Worm (Caenorhabditis elegans) whole organism, dauer: ENCODE results near the gene R07E5.17.

Experiments used
- unc-62 ChIP-seq: sonication (generic microtip); optimal IDR thresholded peaks from 2 replicates; lab custom pipeline; 2017; ENCODE audit warnings: missing biosample characterization, missing genetic modification reagents, missing genetic modification characterization

R07E5.17 gene

DNA sequence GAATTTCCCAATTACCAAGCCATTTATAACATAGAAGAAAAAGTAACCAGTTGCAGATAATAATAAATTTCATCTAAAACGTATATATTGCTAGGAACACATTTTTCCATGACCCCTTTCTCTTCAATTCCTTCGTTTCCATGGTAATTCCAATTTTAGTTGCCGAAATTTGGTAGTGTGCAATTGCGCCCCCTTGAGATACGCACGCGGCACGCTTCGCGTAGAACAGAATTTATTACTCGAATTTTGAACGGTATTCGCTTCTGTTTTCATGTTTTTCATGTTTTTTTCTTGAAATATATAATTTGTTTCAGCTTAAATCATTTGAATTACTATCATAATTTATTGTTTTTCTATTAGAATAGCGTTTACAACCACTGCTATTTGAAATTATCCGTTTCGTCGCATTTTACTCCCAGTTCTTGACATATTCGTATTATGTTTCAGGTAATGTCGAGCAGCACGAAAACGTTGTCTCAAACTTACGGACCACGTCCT lies at the start of gene R07E5.17, which contains the start of gene snfc-5:
Gene R07E5.17 (minus strand): TSS at position 98 of the 498 bp plus-strand sequence.
Gene snfc-5 (plus strand): TSS at position 448 of the 498 bp plus-strand sequence.
- TF ChIP-seq unc-62 (GFP tag; lab: Kevin White, UChicago), result no peak

DNA sequence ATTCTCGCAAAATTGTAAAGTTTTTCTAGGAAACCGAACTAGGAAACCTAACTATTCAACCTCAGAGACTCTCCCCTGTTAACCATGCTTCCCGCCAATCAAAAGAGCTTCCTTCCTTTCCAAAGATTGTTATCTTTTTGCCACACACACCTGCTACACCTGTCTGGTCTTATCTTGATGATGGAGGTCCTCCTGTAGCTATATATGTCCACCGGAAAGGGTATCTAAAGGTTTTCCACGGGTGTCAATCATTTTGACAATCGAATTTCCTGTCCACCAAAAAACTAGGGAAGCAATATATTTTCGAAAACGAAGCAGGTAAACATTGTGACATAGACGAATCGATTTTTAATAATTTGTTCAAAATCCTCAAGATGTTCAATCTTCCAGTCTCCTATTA lies 49.5 kb upstream of the R07E5.17 start:
- TF ChIP-seq unc-62 (GFP tag; lab: Kevin White, UChicago), result no peak

DNA sequence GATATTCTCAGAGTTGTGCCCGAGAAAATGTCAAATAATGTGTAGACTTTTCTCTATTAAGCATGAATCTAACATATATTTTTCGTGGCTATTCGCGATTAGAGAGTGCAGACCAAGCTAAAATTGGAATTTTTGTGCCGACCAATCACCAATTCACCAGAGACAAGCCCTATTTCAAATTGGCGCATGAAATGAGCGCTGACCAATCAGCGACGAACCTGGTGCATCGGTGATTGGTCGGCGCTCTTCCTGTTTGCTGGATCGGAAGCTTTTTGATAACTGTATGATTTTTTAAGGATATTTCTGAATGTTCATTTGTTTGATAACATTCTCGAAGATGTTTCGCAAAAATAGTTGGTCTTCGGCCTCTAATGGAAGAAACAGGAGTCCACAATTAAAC lies 49.1 kb upstream of the R07E5.17 start:
- no peak for TF ChIP-seq unc-62 (GFP tag; lab: Kevin White, UChicago)

DNA sequence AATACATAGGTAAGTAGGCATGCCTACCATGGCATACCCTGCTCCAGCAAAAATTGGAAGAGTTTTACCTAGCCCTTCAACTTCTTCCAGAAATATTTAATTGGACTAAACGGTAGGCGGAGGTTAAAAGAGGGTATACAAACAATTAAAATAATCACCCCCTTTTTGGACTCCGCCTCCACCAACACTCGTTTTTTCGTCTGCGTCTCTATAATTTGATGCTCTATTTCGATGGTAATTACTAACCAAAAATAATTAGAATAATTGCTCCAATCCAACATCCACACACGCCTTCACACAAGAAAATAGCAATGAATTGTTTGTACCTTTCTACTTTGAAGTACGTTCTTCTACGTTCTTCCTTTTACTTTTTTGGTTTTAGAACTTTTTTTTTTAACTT lies 48.5 kb upstream of the R07E5.17 start:
- TF ChIP-seq unc-62 (GFP tag; lab: Kevin White, UChicago), result no peak

DNA sequence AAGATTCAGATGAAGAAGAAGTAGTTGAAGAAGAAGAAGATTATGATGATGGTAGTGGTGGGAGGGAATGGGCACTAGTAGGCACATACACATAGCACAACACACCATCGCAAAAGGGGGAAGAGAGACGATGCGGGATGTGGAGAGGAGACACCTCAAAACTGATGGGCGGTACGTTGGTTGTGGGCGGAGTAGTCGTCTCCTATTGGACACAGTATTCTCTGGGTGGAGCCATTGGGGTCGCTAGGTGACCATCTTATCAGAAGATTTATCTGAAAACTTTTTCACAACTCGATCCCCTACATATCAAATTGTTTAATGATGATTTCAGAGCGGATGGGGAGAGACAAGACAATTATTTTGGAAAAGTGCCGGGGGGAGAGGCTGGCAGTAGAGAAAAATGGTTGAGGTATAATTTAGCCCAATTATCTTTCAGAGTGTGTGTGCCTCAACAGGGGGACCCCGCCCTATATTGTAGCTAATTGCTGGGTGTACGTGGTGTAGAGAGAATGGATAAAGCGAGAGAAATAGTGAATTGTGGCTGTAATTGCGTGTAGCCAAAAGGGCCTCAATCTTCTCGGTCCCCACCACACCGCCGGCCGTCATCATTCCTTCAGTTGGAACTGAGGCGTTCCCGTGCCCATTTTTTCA lies 46.7 kb upstream of the R07E5.17 start:
- no peak for TF ChIP-seq unc-62 (GFP tag; lab: Kevin White, UChicago)

DNA sequence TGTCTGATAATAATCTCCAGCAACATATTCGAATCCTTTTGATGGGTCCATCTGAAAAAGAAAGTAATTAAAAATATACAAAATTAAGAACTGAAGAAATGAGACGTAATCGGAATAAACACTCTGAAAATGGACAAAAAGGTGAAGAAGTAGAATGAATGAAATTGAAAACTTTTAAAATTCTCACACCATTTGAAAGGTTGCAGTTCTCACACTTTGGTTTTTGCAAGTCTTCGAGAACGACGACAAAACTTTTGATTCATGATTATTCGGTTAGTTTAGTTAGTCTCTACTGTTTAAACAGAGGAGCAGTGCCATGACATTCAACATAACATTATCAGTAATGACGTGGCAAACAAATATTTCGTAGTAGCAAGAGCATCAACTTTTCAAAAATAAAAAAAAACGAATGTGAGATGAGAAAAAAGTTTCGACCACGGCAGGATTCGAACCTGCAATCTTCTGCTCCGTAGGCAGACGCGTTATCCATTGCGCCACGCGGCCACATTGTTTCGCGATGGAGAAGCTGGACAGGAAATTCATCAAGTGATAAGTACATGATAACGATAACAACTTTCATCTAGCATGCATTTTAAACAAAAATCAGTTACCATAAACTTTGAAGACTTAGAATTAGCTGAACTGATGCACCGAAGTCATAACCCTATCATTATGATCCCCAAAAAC lies 45.8 kb upstream of the R07E5.17 start, which contains the start of gene ceh-43:
Gene ceh-43 (minus strand): TSS at position 51 of the 687 bp plus-strand sequence.
- no peak for TF ChIP-seq unc-62 (GFP tag; lab: Kevin White, UChicago)

DNA sequence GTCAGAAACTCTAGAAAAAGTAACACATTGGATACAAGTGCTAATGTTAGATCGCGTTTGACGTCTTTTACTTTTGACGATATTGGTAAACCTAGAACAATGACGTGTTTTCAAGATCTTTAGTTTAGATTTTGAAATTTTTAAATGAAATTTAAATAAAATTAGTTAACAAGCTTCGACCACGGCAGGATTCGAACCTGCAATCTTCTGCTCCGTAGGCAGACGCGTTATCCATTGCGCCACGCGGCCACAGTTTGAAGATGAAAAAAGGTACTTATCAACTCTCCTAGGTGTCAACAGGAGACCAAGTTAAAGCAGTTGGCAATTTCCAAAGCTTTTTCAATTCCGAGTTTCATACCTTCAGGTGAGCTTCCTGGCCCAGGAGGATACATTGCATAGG lies 45.1 kb upstream of the R07E5.17 start:
- TF ChIP-seq unc-62 (GFP tag; lab: Kevin White, UChicago), result no peak

DNA sequence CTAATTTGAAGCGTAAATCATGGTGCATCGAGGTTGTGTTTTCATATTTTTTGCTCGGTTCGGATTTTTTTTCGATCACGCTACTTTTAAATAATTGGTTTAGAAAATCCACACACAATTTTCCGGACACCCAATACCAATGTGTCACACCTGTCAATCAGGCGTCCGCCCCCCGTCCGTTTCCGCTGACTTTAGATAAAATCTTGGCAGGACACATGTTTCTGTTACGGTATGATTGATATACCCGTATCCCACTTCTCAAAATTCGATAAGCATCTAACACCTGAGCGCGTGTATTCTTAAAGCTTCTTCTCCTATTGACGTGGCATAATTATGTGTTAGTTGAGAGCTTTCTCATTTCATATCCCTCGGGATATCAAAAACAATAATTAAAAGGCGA lies 43.8 kb upstream of the R07E5.17 start:
- TF ChIP-seq unc-62 (GFP tag; lab: Kevin White, UChicago), result no peak

DNA sequence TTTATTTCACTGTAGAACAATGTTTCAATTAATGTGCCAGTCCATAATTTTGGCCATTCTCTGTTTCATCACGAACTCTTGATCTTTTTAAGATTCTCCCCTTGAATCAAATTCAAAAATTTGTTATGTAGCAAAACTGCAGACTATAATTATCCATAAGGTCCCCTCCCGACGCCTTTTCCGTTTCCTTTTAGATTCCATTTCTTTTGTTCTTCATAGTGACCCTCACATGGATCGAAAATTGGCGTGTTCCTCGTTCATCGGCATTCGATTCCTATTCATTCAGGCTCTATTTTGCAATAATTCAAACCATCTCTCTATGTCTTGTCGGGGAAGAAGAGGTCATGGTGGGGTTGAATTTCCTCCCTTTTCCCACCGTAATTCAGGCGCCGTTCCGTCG lies 40.3 kb upstream of the R07E5.17 start:
- TF ChIP-seq unc-62 (GFP tag; lab: Kevin White, UChicago), result no peak

DNA sequence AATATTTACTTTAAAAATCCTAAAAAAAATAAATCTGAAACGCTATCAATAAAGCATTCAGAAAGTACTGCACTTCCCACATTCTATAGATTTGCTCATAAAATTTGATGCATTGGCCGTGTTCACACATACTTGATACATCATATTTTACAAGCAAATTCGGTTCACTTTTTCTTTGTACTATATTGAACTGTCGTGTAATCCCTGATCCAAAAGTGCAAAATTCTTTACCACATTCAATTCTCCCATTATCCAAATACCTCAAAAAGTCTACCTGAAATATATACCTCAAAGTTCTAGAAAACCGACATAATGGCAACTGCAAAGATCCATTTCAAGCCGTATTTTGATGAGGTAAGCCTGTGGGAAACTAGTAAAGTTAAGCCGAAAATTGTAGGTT lies 37.5 kb upstream of the R07E5.17 start, which contains the start of gene nex-3:
Gene nex-3 (plus strand): TSS at position 301 of the 400 bp plus-strand sequence.
- no peak for TF ChIP-seq unc-62 (GFP tag; lab: Kevin White, UChicago)

DNA sequence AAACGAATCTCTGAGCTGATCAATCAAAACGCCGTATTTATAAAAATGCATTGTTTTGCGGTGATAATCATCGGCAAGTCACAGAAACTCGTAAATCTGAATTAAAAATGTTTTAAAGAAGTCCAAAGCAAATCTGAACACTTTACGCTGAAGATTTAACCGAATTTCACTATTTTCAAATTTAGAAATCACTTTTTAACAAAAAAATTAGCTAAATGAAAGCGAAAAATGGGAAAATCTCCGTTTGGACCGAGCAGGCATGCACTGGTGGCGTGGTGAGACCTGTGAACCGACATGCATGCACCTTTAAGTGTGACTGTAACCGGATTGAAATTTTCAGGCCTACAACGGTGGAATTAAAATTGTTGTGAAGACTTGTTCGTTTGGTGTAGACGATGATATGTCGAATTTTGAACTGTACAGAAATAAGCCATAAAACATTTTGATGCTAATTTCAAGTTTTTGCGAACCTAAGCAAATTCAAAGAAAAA lies 35.3 kb upstream of the R07E5.17 start, which contains the start of gene C28A5.2:
Gene C28A5.2 (minus strand): TSS at position 51 of the 491 bp plus-strand sequence.
- no peak for TF ChIP-seq unc-62 (GFP tag; lab: Kevin White, UChicago)

DNA sequence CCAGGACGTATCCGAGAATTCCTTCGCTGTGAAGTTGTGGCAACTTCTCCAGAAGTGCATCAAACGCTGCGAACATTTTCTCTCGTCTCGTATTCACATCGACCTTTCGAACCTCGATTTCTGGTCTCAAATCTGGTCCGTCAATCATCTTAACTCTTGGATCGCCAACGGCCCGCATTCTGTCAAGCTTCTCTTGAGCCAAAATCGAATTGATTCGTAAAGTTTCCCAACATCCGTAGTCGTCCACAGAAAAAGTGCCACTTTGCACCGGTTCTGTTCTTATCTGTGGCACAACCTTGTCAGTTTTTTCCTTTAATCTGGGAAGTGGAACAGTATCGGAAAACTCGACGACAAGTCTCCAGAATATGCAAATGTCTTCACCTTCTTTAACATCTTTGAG lies 31.0 kb upstream of the R07E5.17 start:
- no peak for TF ChIP-seq unc-62 (GFP tag; lab: Kevin White, UChicago)

DNA sequence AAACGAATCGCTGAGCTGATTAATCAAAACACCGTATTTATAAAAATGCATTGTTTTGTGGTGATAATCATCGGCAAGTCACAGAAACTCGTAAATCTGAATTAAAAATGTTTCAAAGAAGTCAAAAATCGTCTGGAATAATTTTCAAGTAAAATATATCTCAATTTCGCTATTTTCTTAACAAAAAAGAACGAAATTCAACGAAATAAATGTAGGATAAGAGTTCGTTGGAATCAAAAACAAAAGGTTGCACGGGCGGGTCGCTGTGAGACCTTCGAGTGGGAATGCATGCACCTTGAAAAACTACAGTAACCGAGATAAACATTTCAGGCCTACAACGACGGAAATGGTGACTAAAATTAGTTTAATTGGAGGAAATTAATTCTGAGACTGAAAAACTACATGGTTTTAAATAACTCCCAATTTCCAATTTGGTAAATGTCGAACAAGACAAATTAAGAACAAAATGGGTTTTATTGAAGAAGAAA lies 30.1 kb upstream of the R07E5.17 start, which contains the start of gene C28A5.1:
Gene C28A5.1 (minus strand): TSS at position 51 of the 488 bp plus-strand sequence.
- no peak for TF ChIP-seq unc-62 (GFP tag; lab: Kevin White, UChicago)

DNA sequence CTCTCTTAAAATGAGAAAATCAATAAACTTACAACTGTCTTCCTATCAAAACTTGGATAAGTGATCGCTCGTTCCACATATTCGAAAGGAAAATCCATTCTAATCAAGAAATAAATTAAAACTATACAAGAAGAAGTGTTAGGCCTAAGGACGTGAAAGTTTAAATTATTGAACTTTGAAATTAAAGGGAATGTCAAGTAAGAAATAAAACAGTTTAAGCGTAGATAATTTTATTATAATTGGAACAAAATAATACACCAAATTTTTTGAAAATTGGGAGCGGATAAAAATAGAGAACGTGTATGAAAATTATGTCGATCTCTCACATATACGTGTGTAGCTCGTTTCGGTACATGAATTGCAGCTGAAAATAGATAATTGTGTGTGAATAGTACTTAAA lies 25.2 kb upstream of the R07E5.17 start, which contains the start of gene C28A5.6:
Gene C28A5.6 (minus strand): TSS at position 101 of the 400 bp plus-strand sequence.
- no peak for TF ChIP-seq unc-62 (GFP tag; lab: Kevin White, UChicago)

DNA sequence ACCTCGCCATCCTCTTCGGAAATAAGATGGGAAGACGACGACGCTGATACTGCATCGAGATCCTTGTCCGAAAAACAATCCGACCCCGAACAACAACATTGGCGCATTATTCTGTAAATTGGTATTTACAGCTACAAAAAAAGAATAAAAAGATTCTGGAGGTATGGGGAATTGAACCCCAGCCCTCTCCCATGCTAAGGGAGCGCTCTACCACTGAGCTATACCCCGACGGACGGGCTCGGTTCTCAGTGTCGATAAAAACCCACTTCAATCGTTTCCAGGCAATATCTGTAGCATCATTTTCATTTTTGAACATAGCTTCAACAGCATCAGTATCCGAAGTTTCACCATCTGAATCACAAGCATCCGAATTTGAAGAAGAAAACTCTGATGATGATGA lies 24.6 kb upstream of the R07E5.17 start:
- TF ChIP-seq unc-62 (GFP tag; lab: Kevin White, UChicago), result no peak
